Fruit fly (Drosophila melanogaster) whole organism, embryonic: Measurements from ENCODE around the gene CG32686.

ENCODE experiments used
- CG2129 ChIP-seq: fragments of 200-800 bp; sonication (Bioruptor generic); IDR thresholded peaks from 2 replicates; pipeline ENCODE4 v1.3.6; 2022; ENCODE audit warnings: missing biosample characterization, missing genetic modification characterization; ENCODE audit not compliant: partially characterized antibody
- Camta ChIP-seq: fragments of 200-800 bp; sonication (Bioruptor generic); optimal IDR thresholded peaks from 2 replicates; lab custom pipeline; 2016; ENCODE audit warnings: missing biosample characterization, missing genetic modification characterization
- Kr ChIP-seq: fragments of 200-800 bp; sonication (Bioruptor generic); optimal IDR thresholded peaks from 2 replicates; lab custom pipeline; 2017; ENCODE audit warnings: missing biosample characterization, mild to moderate bottlenecking, missing genetic modification characterization
- Sin3A ChIP-seq: fragments of >200 bp; optimal IDR thresholded peaks from 2 replicates; lab custom pipeline; 2018
- corto ChIP-seq: fragments of 200-800 bp; sonication (Bioruptor generic); optimal IDR thresholded peaks from 2 replicates; lab custom pipeline; 2016; ENCODE audit warnings: missing biosample characterization, mild to moderate bottlenecking, missing genetic modification characterization, moderate library complexity

DNA sequence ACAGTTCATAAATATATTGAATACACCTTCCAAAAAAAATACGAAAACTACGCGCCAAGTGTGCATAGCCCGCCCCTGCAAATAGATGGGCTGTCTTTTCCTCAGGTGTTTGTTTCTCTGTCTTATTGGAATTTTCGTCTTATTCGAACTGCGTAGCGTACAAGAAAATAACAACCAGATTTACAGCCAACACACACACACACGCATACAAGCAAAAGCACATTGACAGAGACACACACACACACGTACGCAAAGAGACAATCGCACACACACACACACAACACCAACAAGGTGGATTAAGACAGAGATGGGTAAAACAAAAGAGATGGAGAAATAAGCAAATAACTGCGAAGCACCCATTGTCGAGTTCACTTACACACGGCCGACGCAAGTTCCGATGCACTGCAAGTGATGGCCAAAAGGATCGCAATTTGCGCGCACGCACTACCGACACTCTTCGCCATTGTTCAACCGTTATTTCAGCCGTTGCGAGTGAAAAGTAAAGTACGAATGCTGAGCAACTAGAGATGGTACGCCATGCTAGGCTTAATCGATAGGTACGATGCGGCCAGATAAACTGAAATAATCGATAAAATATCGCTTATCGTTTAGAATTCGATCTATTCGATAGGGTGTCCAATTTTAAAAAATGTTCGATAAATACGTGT is 9.2 kb downstream of the CG32686 start:
- TF ChIP-seq Camta (GFP tag; lab: Kevin White, UChicago) (peak; percentile 26), corto (GFP tag; lab: Kevin White, UChicago) (no peak), CG2129 (GFP tag; lab: Robert Waterston, UW) (peak; percentile 48), Sin3A (lab: Kevin White, UChicago) (peak; percentile 50), Kr (GFP tag; lab: Kevin White, UChicago) (no peak)
